Worm (Caenorhabditis elegans) whole organism, L3 larva: ENCODE results near the gene hal-3.

ENCODE experiments used
- ceh-16 ChIP-seq: sonication (generic microtip); optimal IDR thresholded peaks from 2 replicates; lab custom pipeline; 2017; ENCODE audit warnings: missing biosample characterization, missing genetic modification characterization
- daf-12 ChIP-seq: fragments of 150-350 bp; optimal IDR thresholded peaks from 2 replicates; lab custom pipeline; 2014; ENCODE audit warnings: missing biosample characterization, missing genetic modification reagents, missing genetic modification characterization
- elt-2 ChIP-seq: sonication (generic microtip); optimal IDR thresholded peaks from 2 replicates; lab custom pipeline; 2016; ENCODE audit warnings: missing genetic modification reagents, mild to moderate bottlenecking, missing genetic modification characterization, missing compliant biosample characterization
- elt-3 ChIP-seq, 3 experiments: fragments of 150-350 bp in 1 of 3; sonication (generic microtip) in 2 of 3; optimal IDR thresholded peaks; 2 replicates in 2 of 3; 4 replicates in 1 of 3; lab custom pipeline; 2014 to 2017; ENCODE audit warnings: missing biosample characterization in 3 of 3, missing genetic modification characterization in 3 of 3
- fkh-10 ChIP-seq: sonication (generic microtip); optimal IDR thresholded peaks from 2 replicates; lab custom pipeline; 2017; ENCODE audit warnings: missing biosample characterization, missing genetic modification reagents, missing genetic modification characterization
- pha-4 ChIP-seq: fragments of 150-350 bp; optimal IDR thresholded peaks from 2 replicates; lab custom pipeline; 2014; ENCODE audit warnings: missing biosample characterization, missing genetic modification reagents, missing genetic modification characterization
- pqm-1 ChIP-seq: fragments of 150-350 bp; optimal IDR thresholded peaks from 2 replicates; lab custom pipeline; 2017; ENCODE audit warnings: missing biosample characterization, missing genetic modification characterization, inconsistent platforms
- unc-39 ChIP-seq: sonication (generic microtip); optimal IDR thresholded peaks from 4 replicates; lab custom pipeline; 2017; ENCODE audit warnings: missing biosample characterization, missing genetic modification characterization
- zag-1 ChIP-seq: fragments of 150-350 bp; optimal IDR thresholded peaks from 2 replicates; lab custom pipeline; 2014; ENCODE audit warnings: missing biosample characterization, missing genetic modification characterization
- ztf-11 ChIP-seq: fragments of 150-350 bp; optimal IDR thresholded peaks from 2 replicates; lab custom pipeline; 2014; ENCODE audit warnings: missing biosample characterization, missing genetic modification characterization

DNA sequence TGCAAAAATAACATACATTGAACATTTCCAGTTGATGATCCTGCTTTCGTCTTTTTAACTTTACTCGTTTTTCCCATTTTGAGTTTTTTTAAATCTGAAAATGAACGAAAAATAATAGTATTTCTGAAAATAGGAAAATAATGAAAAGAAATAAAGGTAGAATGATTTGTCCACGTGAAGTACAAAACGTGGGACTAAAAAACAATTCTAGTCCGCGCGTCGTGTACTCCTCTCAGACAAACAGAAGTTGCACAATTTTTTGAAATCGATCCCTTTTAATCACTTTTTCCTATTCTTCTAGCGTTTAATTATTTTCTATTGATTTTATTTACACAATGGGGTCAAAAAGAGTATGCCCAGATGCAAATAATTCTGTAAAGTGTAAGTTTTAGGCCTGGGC, 25.9 kb downstream of the hal-3 start, which contains the start of the genes E02H1.1 and tag-124:
- no peak for TF ChIP-seq ztf-11 (tag; lab: Kevin White, UChicago)
- TF ChIP-seq pqm-1: peak; percentile 21
- peak; percentile 17 for TF ChIP-seq elt-2 (tag; lab: Kevin White, UChicago)
- no peak for TF ChIP-seq daf-12
- TF ChIP-seq zag-1 (tag; lab: Kevin White, UChicago): no peak
- TF ChIP-seq fkh-10 (GFP tag; lab: Kevin White, UChicago): no peak
- TF ChIP-seq pha-4 (tag; lab: Kevin White, UChicago): peak; percentile 77
- TF ChIP-seq unc-39: no peak
- no peak for TF ChIP-seq elt-3 (tag; optimal IDR thresholded peaks at IDR 0.05; lab: Kevin White, UChicago)
- TF ChIP-seq ceh-16: no peak
